Worm (Caenorhabditis elegans): ENCODE results near the gene egl-27.
A peak's percentile ranks its signal among the peaks of the same experiment; 100 is the strongest.

egl-27 gene

DNA sequence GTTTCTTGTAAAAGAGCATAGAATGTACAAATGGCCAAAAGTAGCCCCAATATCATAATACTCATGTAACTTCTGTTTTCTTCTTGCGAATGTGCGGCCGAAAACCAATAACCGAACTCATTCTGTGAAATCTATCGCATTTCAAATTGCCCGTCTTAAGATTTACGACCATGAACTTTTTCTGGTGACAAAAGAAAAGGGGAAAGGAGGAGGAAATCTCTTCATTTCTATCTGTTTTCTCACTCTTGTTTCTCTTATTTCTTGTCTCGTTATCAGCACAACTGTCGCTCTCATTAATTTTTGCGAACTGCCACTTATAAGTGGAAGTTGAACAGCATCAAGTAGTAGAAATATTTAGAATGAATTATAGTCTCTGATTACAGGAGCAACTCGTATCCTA is 6.3 kb downstream of the egl-27 start:
- TF ChIP-seq dmd-9 (GFP tag; IDR thresholded peaks at IDR 0.05) (no peak), ceh-28 (tag; optimal IDR thresholded peaks at IDR 0.05) (no peak), dpl-1 (GFP tag; optimal IDR thresholded peaks at IDR 0.05) (no peak), nhr-102 (tag; optimal IDR thresholded peaks at IDR 0.05) (no peak), R02D3.7 (tag; optimal IDR thresholded peaks at IDR 0.05) (no peak), daf-19 (GFP tag; conservative IDR thresholded peaks at IDR 0.05) (no peak), tag-97 (GFP tag; IDR thresholded peaks at IDR 0.05) (no peak), hif-1 (tag; optimal IDR thresholded peaks at IDR 0.05) (no peak), nhr-28 (tag; optimal IDR thresholded peaks at IDR 0.05) (peak; percentile 68), ceh-20 (GFP tag; IDR thresholded peaks at IDR 0.05) (no peak), unc-62 (GFP tag; optimal IDR thresholded peaks at IDR 0.05 in 1 of 2) (peak in 1 of 2 experiments; percentile 92), unc-62 (tag; optimal IDR thresholded peaks at IDR 0.05) (no peak), ceh-44 (GFP tag; IDR thresholded peaks at IDR 0.05) (no peak), lin-39 (tag; optimal IDR thresholded peaks at IDR 0.05) (no peak), mdt-29 (GFP tag; IDR thresholded peaks at IDR 0.05) (no peak), Y75B8A.6 (GFP tag; IDR thresholded peaks at IDR 0.05) (no peak), lin-29 (GFP tag; IDR thresholded peaks at IDR 0.05) (no peak), lin-15B (tag; optimal IDR thresholded peaks at IDR 0.05) (no peak), daf-8 (GFP tag; IDR thresholded peaks at IDR 0.05) (no peak), nhr-41 (GFP tag; IDR thresholded peaks at IDR 0.05) (no peak), Y105C5A.15 (GFP tag; IDR thresholded peaks at IDR 0.05) (no peak), mes-2 (tag; optimal IDR thresholded peaks at IDR 0.05; ENCODE audit: poor library complexity, severe bottlenecking) (no peak), daf-12 (tag; optimal IDR thresholded peaks at IDR 0.05) (no peak), daf-16 (GFP tag; optimal IDR thresholded peaks at IDR 0.05) (no peak), daf-16 (tag; optimal IDR thresholded peaks at IDR 0.05) (peak; percentile 20), nhr-111 (GFP tag; optimal IDR thresholded peaks at IDR 0.05) (no peak), ama-1 (optimal IDR thresholded peaks at IDR 0.05) (no peak), zip-2 (tag; optimal IDR thresholded peaks at IDR 0.05) (no peak), mep-1 (tag; optimal IDR thresholded peaks at IDR 0.05) (no peak), attf-4 (tag; optimal IDR thresholded peaks at IDR 0.05) (no peak), egl-27 (tag; optimal IDR thresholded peaks at IDR 0.05) (no peak), egl-43 (GFP tag; IDR thresholded peaks at IDR 0.05) (no peak), nhr-77 (tag; optimal IDR thresholded peaks at IDR 0.05) (no peak), hlh-11 (tag; optimal IDR thresholded peaks at IDR 0.05) (peak; percentile 48), dmd-8 (GFP tag; IDR thresholded peaks at IDR 0.05) (no peak), fkh-10 (GFP tag; optimal IDR thresholded peaks at IDR 0.05) (no peak), dmd-6 (GFP tag; IDR thresholded peaks at IDR 0.05) (peak; percentile 38), pha-4 (GFP tag; IDR thresholded peaks at IDR 0.05) (no peak), pha-4 (tag; optimal IDR thresholded peaks at IDR 0.05) (no peak), mdl-1 (tag; optimal IDR thresholded peaks at IDR 0.05) (peak in 1 of 2 experiments; percentile 56), unc-130 (GFP tag; optimal IDR thresholded peaks at IDR 0.05) (no peak), F37D6.2 (tag; optimal IDR thresholded peaks at IDR 0.05) (no peak), D1046.2 (GFP tag; IDR thresholded peaks at IDR 0.05) (no peak), hlh-30 (tag; optimal IDR thresholded peaks at IDR 0.05; ENCODE audit: insufficient read depth) (no peak), nhr-237 (tag; optimal IDR thresholded peaks at IDR 0.05) (no peak), ces-1 (GFP tag; optimal IDR thresholded peaks at IDR 0.05) (no peak), F44E2.7 (GFP tag; IDR thresholded peaks at IDR 0.05) (no peak), lin-38 (GFP tag; IDR thresholded peaks at IDR 0.05) (no peak), aha-1 (tag) (peak; percentile 31)

Data from whole organism, L4 larva.